Worm (Caenorhabditis elegans) whole organism, L4/young adult: ENCODE results near the gene R10E9.4.

Experiments used
- W03F9.2 ChIP-seq: fragments of 150-350 bp; optimal IDR thresholded peaks from 2 replicates; lab custom pipeline; 2014; ENCODE audit warnings: missing biosample characterization, missing genetic modification characterization
- dao-5 ChIP-seq: sonication (generic microtip); optimal IDR thresholded peaks from 2 replicates; lab custom pipeline; 2016; ENCODE audit warnings: missing genotype, missing genetic modification characterization, moderate library complexity, missing compliant biosample characterization
- him-1 ChIP-seq: sonication (generic microtip); optimal IDR thresholded peaks from 2 replicates; lab custom pipeline; 2016; ENCODE audit warnings: missing genotype, missing genetic modification reagents, missing genetic modification characterization, missing compliant biosample characterization

R10E9.4 gene

DNA sequence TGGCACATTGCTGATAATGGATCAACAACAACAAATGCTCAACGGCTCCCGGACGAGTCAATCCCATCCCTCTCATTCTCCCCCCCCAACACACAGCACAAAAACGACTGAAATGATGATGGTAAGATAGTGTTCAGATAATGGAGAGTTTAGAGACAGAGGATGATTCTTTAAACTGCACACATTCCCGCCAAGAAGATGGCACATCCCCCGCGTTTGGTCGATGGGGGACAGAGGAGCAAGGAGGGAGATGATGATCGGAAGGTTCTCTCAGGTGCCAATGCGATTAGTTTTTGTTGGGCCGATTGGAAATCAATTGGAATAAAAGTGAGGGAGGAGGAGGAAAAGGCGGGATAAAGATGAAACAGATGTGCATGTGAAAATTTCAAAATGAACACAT, 45.1 kb downstream of the R10E9.4 start:
- TF ChIP-seq dao-5 (tag; lab: Kevin White, UChicago): no peak
- TF ChIP-seq W03F9.2 (tag; lab: Kevin White, UChicago): no peak
- no peak for TF ChIP-seq him-1 (tag; lab: Kevin White, UChicago)

DNA sequence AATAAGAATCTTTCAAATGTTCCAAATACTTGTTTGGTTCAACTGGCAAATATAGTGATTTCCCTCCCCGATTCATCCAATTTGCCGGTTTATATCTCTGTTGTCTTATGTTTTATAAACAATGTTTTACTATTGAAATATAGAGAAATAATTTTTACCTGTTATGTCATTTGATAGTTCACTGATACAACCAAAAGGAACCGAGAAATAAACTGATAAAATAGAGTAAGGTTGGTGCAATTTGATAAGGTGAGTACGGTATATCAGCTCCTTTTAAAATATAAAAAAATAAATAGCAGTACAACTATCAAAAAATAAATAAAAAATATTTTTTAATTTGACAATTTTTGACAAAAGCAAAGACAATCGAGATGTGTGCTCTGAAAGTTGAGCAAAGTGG, 45.8 kb downstream of the R10E9.4 start:
- TF ChIP-seq him-1 (tag; lab: Kevin White, UChicago): no peak
- TF ChIP-seq W03F9.2 (tag; lab: Kevin White, UChicago): no peak
- TF ChIP-seq dao-5 (tag; lab: Kevin White, UChicago): no peak

DNA sequence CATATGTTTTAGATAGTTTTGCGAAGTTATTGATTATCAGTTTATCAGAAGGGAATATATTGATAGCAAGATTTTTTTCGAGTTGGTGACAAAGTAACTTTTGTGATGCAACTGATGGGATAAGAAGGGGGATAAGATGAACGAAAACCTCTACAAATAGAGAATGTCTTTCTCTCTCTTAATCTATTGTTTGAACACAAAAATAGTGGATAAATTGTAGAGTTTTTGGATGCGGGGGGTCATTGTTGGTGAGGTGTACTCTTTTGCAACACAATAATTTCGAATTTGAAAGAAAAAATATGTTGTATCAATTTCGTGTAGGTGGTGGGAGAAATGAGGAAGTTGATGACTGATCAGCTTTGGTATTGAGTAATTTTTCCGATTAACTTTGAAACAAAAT, 46.5 kb downstream of the R10E9.4 start, which contains the start of gene ZK1058.9:
TSS of gene ZK1058.9 (minus strand) at position 101 of the 400 bp plus-strand sequence.
- TF ChIP-seq him-1 (tag; lab: Kevin White, UChicago) (no peak), dao-5 (tag; lab: Kevin White, UChicago) (no peak), W03F9.2 (tag; lab: Kevin White, UChicago) (no peak)
